Worm (Caenorhabditis elegans): ENCODE measurements around the gene srbc-40.

srbc-40 gene

DNA sequence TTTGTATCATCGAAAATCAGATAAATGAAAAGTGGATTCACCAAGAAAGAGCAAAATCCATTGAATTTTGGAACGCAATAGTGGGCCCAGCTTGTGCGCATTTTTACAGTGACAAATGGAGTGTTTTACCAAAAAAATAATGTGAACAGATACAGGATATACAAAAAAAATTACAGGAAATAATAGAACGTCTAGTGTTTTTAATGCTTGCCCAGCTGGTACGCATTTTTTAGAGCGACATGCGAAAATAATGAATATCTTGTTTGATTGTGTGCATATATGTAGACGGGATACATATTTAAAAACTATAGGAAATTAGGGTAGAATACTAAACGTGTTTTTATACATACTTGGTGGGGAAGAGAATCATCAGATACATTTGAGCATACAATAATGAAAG lies 16.5 kb upstream of the srbc-40 start, which contains the start of gene srj-25:
Gene srj-25 (minus strand): TSS at position 101 of the 400 bp plus-strand sequence.
- TF ChIP-seq unc-30 (tag; optimal IDR thresholded peaks at IDR 0.05) (no peak), fkh-4 (tag; optimal IDR thresholded peaks at IDR 0.05; ENCODE audit: borderline replicate concordance) (no peak), lir-3 (tag; optimal IDR thresholded peaks at IDR 0.05; ENCODE audit: poor library complexity) (no peak)

- TF ChIP-seq hpl-2 (GFP tag; optimal IDR thresholded peaks at IDR 0.05) (no peak), ceh-90 (tag; optimal IDR thresholded peaks at IDR 0.05) (no peak), ces-1 (GFP tag; optimal IDR thresholded peaks at IDR 0.05) (no peak), nhr-47 (tag; optimal IDR thresholded peaks at IDR 0.05) (peak; percentile 89), irx-1 (tag; optimal IDR thresholded peaks at IDR 0.05) (peak; percentile 77), C34B4.2 (tag; optimal IDR thresholded peaks at IDR 0.05) (peak; percentile 52), lin-15B (tag; optimal IDR thresholded peaks at IDR 0.05) (no peak), C16A3.4 (tag; optimal IDR thresholded peaks at IDR 0.05) (peak; percentile 86), dsc-1 (tag; optimal IDR thresholded peaks at IDR 0.05) (peak; percentile 34), nhr-71 (tag; optimal IDR thresholded peaks at IDR 0.05) (peak; percentile 100), zip-4 (GFP tag; optimal IDR thresholded peaks at IDR 0.05) (peak; percentile 52), aly-2 (tag; optimal IDR thresholded peaks at IDR 0.05) (peak; percentile 30), ztf-11 (tag; optimal IDR thresholded peaks at IDR 0.05) (peak in 1 of 2 experiments; percentile 86), alr-1 (tag; optimal IDR thresholded peaks at IDR 0.05; ENCODE audit: borderline replicate concordance) (no peak), nhr-237 (tag; optimal IDR thresholded peaks at IDR 0.05) (no peak), ceh-88 (GFP tag; IDR thresholded peaks at IDR 0.05) (peak; percentile 75), fkh-10 (GFP tag; optimal IDR thresholded peaks at IDR 0.05) (no peak), fos-1 (tag; optimal IDR thresholded peaks at IDR 0.05) (peak; percentile 18), mab-9 (GFP tag; IDR thresholded peaks at IDR 0.05) (peak; percentile 71), unc-98 (GFP tag; IDR thresholded peaks at IDR 0.05) (peak; percentile 63), efl-3 (GFP tag; optimal IDR thresholded peaks at IDR 0.05) (no peak), lir-3 (tag; optimal IDR thresholded peaks at IDR 0.05; ENCODE audit: poor library complexity) (peak; percentile 86), ceh-82 (tag; optimal IDR thresholded peaks at IDR 0.05) (peak; percentile 25 to 51 (median 41)), grh-1 (GFP tag; IDR thresholded peaks at IDR 0.05) (peak; percentile 84), Y116A8C.19 (tag; optimal IDR thresholded peaks at IDR 0.05; ENCODE audit: borderline replicate concordance) (peak; percentile 11), nhr-19 (GFP tag; conservative IDR thresholded peaks at IDR 0.05) (peak; percentile 100), dpl-1 (GFP tag; optimal IDR thresholded peaks at IDR 0.05) (peak; percentile 48 to 67 (median 51)), mep-1 (tag; optimal IDR thresholded peaks at IDR 0.05) (peak; percentile 71), fkh-4 (tag; optimal IDR thresholded peaks at IDR 0.05; ENCODE audit: borderline replicate concordance) (no peak), egl-27 (tag; optimal IDR thresholded peaks at IDR 0.05) (peak; percentile 22 to 79), ztf-4 (tag; optimal IDR thresholded peaks at IDR 0.05) (peak; percentile 90), nhr-76 (tag; optimal IDR thresholded peaks at IDR 0.05) (no peak), rnt-1 (tag; optimal IDR thresholded peaks at IDR 0.05) (peak; percentile 95), jun-1 (tag; optimal IDR thresholded peaks at IDR 0.05) (peak; percentile 77), hlh-4 (tag; optimal IDR thresholded peaks at IDR 0.05) (no peak), efl-1 (optimal IDR thresholded peaks at IDR 0.05) (peak; percentile 58 to 67), efl-1 (GFP tag; optimal IDR thresholded peaks at IDR 0.05 in 1 of 2) (peak; percentile 15 to 96), lsy-2 (tag; optimal IDR thresholded peaks at IDR 0.05) (peak; percentile 77 to 83), tlp-1 (tag; optimal IDR thresholded peaks at IDR 0.05) (no peak), C04F5.9 (tag; optimal IDR thresholded peaks at IDR 0.05) (peak; percentile 76), xbp-1 (tag; optimal IDR thresholded peaks at IDR 0.05) (peak; percentile 84), nhr-77 (tag; optimal IDR thresholded peaks at IDR 0.05) (peak; percentile 83), nhr-28 (tag; optimal IDR thresholded peaks at IDR 0.05) (no peak), tbx-2 (tag; optimal IDR thresholded peaks at IDR 0.05) (peak; percentile 96), snpc-4 (tag; optimal IDR thresholded peaks at IDR 0.05) (peak; percentile 20), pag-3 (tag; optimal IDR thresholded peaks at IDR 0.05; ENCODE audit: borderline replicate concordance, insufficient read depth) (no peak), blmp-1 (tag; optimal IDR thresholded peaks at IDR 0.05) (peak; percentile 13), mdl-1 (tag; optimal IDR thresholded peaks at IDR 0.05) (peak; percentile 76 to 99), aha-1 (tag; optimal IDR thresholded peaks at IDR 0.05) (no peak)
Measured at ce11 chrV:731330-731729, 11.7 kb upstream of the srbc-40 start.

Measured in whole organism, L1 larva.